Worm (Caenorhabditis elegans): ENCODE measurements around the gene bus-8A.

- TF ChIP-seq him-1 (tag; optimal IDR thresholded peaks at IDR 0.05), result no peak
- no peak for TF ChIP-seq dao-5 (tag; optimal IDR thresholded peaks at IDR 0.05)
- TF ChIP-seq W03F9.2 (tag; optimal IDR thresholded peaks at IDR 0.05), result no peak
Measured at ce11 chrX:5450773-5451447, 41.8 kb upstream of the bus-8A start, which contains the start of gene C25F6.6.

Data from whole organism, L4/young adult.